Worm (Caenorhabditis elegans) whole organism, young adult: ENCODE data around the gene Y46G5A.15.

ENCODE experiments used
- B0019.2 ChIP-seq: fragments of 200-800 bp; sonication (Bioruptor generic); conservative IDR thresholded peaks from 2 replicates; pipeline ENCODE4 v1.3.6; 2022; ENCODE audit warnings: missing genetic modification reagents, missing genetic modification characterization, missing compliant biosample characterization
- B0336.3 ChIP-seq: fragments of 200-800 bp; sonication (Bioruptor generic); IDR thresholded peaks from 2 replicates; pipeline ENCODE4 v1.3.6; 2022; ENCODE audit warnings: missing genetic modification characterization, missing compliant biosample characterization
- F37B4.10 ChIP-seq: fragments of 200-800 bp; sonication (Bioruptor generic); IDR thresholded peaks from 2 replicates; pipeline ENCODE4 v1.3.6; 2022; ENCODE audit warnings: missing genetic modification characterization, missing compliant biosample characterization
- F39B2.1 ChIP-seq: fragments of 200-800 bp; sonication (Bioruptor generic); IDR thresholded peaks from 2 replicates; pipeline ENCODE4 v1.3.6; 2022; ENCODE audit warnings: missing genetic modification reagents, missing genetic modification characterization, missing compliant biosample characterization
- F52B5.7 ChIP-seq: sonication (generic microtip); optimal IDR thresholded peaks from 2 replicates; lab custom pipeline; 2016; ENCODE audit warnings: mild to moderate bottlenecking, missing genetic modification characterization, missing compliant biosample characterization
- F57A8.1 ChIP-seq: fragments of 200-800 bp; sonication (Bioruptor generic); optimal IDR thresholded peaks from 2 replicates; lab custom pipeline; 2018; ENCODE audit warnings: mild to moderate bottlenecking, missing genetic modification characterization, moderate library complexity, missing compliant biosample characterization
- F57C9.4 ChIP-seq: sonication (generic microtip); optimal IDR thresholded peaks from 2 replicates; lab custom pipeline; 2017; ENCODE audit warnings: mild to moderate bottlenecking, missing genetic modification characterization, missing compliant biosample characterization
- Y53G8AR.9 ChIP-seq: fragments of 200-800 bp; sonication (Bioruptor generic); conservative IDR thresholded peaks from 2 replicates; pipeline ENCODE4 v1.3.6; 2022; ENCODE audit warnings: missing genetic modification reagents, missing genetic modification characterization, missing compliant biosample characterization
- Y56A3A.18 ChIP-seq: fragments of 200-800 bp; sonication (Bioruptor generic); IDR thresholded peaks from 2 replicates; pipeline ENCODE4 v1.3.6; 2022; ENCODE audit warnings: missing genetic modification reagents, missing genetic modification characterization, missing compliant biosample characterization
- atf-7 ChIP-seq: sonication (generic microtip); optimal IDR thresholded peaks from 2 replicates; lab custom pipeline; 2017; ENCODE audit warnings: mild to moderate bottlenecking, missing genetic modification characterization, missing compliant biosample characterization
- athp-1 ChIP-seq: sonication (generic microtip); optimal IDR thresholded peaks from 2 replicates; lab custom pipeline; 2017; ENCODE audit warnings: mild to moderate bottlenecking, missing genetic modification characterization, missing compliant biosample characterization
- attf-5 ChIP-seq: fragments of 200-800 bp; sonication (Bioruptor generic); optimal IDR thresholded peaks from 2 replicates; lab custom pipeline; 2018; ENCODE audit warnings: mild to moderate bottlenecking, missing genetic modification characterization, missing compliant biosample characterization
- bed-2 ChIP-seq: fragments of 200-800 bp; sonication (Bioruptor generic); IDR thresholded peaks from 2 replicates; pipeline ENCODE4 v1.3.6; 2022; ENCODE audit warnings: missing genetic modification reagents, missing genetic modification characterization, missing compliant biosample characterization
- ccch-3 ChIP-seq: fragments of 200-800 bp; sonication (Bioruptor generic); optimal IDR thresholded peaks from 2 replicates; lab custom pipeline; 2018; ENCODE audit warnings: mild to moderate bottlenecking, missing genetic modification characterization, missing compliant biosample characterization
- cebp-1 ChIP-seq, 2 experiments: fragments of 200-800 bp in 1 of 2; sonication (Bioruptor generic) in 1 of 2; sonication (generic microtip) in 1 of 2; IDR thresholded peaks in 1 of 2; optimal IDR thresholded peaks in 1 of 2; 2 replicates each; pipeline versions ENCODE4 v1.3.6 to Lab custom; 2017 to 2022; ENCODE audit warnings: missing compliant biosample characterization in 2 of 2, missing genetic modification characterization in 2 of 2, mild to moderate bottlenecking in 1 of 2, missing genetic modification reagents in 1 of 2, moderate library complexity in 1 of 2
- cebp-2 ChIP-seq: fragments of 200-800 bp; sonication (Bioruptor generic); IDR thresholded peaks from 2 replicates; pipeline ENCODE4 v1.3.6; 2022; ENCODE audit warnings: missing genetic modification characterization, missing compliant biosample characterization
- ceh-100 ChIP-seq: fragments of 200-800 bp; sonication (Bioruptor generic); IDR thresholded peaks from 2 replicates; pipeline ENCODE4 v1.3.6; 2022; ENCODE audit warnings: missing genetic modification reagents, missing genetic modification characterization, missing compliant biosample characterization
- ceh-27 ChIP-seq: fragments of 200-800 bp; sonication (Bioruptor generic); optimal IDR thresholded peaks from 2 replicates; lab custom pipeline; 2018; ENCODE audit warnings: mild to moderate bottlenecking, missing genetic modification characterization, moderate library complexity, missing compliant biosample characterization
- ceh-79 ChIP-seq: sonication (generic microtip); optimal IDR thresholded peaks from 2 replicates; lab custom pipeline; 2017; ENCODE audit warnings: mild to moderate bottlenecking, missing genetic modification characterization, missing compliant biosample characterization
- ceh-91 ChIP-seq: fragments of 200-800 bp; sonication (Bioruptor generic); IDR thresholded peaks from 2 replicates; pipeline ENCODE4 v1.3.6; 2022; ENCODE audit warnings: missing genetic modification reagents, missing genetic modification characterization, missing compliant biosample characterization
- chd-7 ChIP-seq: sonication (generic microtip); optimal IDR thresholded peaks from 2 replicates; lab custom pipeline; 2016; ENCODE audit warnings: mild to moderate bottlenecking, missing genetic modification characterization, moderate library complexity, missing compliant biosample characterization
- dox-1 ChIP-seq: fragments of 200-800 bp; sonication (Bioruptor generic); IDR thresholded peaks from 2 replicates; pipeline ENCODE4 v1.3.6; 2022; ENCODE audit warnings: missing genetic modification reagents, missing genetic modification characterization, missing compliant biosample characterization
- ekl-4 ChIP-seq: fragments of 200-800 bp; sonication (Bioruptor generic); IDR thresholded peaks from 2 replicates; pipeline ENCODE4 v1.3.6; 2022; ENCODE audit warnings: missing genetic modification reagents, missing genetic modification characterization, missing compliant biosample characterization
- ets-4 ChIP-seq: fragments of 200-800 bp; sonication (Bioruptor generic); optimal IDR thresholded peaks from 2 replicates; lab custom pipeline; 2018; ENCODE audit warnings: mild to moderate bottlenecking, missing genetic modification characterization, missing compliant biosample characterization
- gei-17 ChIP-seq: fragments of 200-800 bp; sonication (Bioruptor generic); optimal IDR thresholded peaks from 2 replicates; lab custom pipeline; 2018; ENCODE audit warnings: mild to moderate bottlenecking, missing genetic modification characterization, missing compliant biosample characterization
- hlh-12 ChIP-seq: sonication (generic microtip); optimal IDR thresholded peaks from 2 replicates; lab custom pipeline; 2016; ENCODE audit warnings: missing genetic modification characterization, missing compliant biosample characterization
- lag-1 ChIP-seq: fragments of 200-800 bp; sonication (Bioruptor generic); IDR thresholded peaks from 2 replicates; pipeline ENCODE4 v1.3.6; 2022; ENCODE audit warnings: missing genetic modification reagents, missing genetic modification characterization, missing compliant biosample characterization
- let-526 ChIP-seq: fragments of 200-800 bp; sonication (Bioruptor generic); IDR thresholded peaks from 2 replicates; pipeline ENCODE4 v1.3.6; 2022; ENCODE audit warnings: missing genetic modification reagents, missing genetic modification characterization, missing compliant biosample characterization
- lin-54 ChIP-seq: fragments of 200-800 bp; sonication (Bioruptor generic); optimal IDR thresholded peaks from 2 replicates; lab custom pipeline; 2018; ENCODE audit warnings: mild to moderate bottlenecking, missing genetic modification characterization, missing compliant biosample characterization
- lsy-27 ChIP-seq: sonication (generic microtip); optimal IDR thresholded peaks from 2 replicates; lab custom pipeline; 2017; ENCODE audit warnings: missing genetic modification characterization, mild to moderate bottlenecking, missing compliant biosample characterization, antibody characterized with exemption, missing genotype, borderline replicate concordance; ENCODE audit not compliant: insufficient read depth
- madf-3 ChIP-seq: fragments of 200-800 bp; sonication (Bioruptor generic); IDR thresholded peaks from 2 replicates; pipeline ENCODE4 v1.3.6; 2022; ENCODE audit warnings: missing genetic modification reagents, missing genetic modification characterization, missing compliant biosample characterization
- madf-8 ChIP-seq: fragments of 200-800 bp; sonication (Bioruptor generic); conservative IDR thresholded peaks from 2 replicates; pipeline ENCODE4 v1.3.6; 2022; ENCODE audit warnings: missing genetic modification reagents, missing genetic modification characterization, missing compliant biosample characterization
- mcd-1 ChIP-seq: fragments of 200-800 bp; sonication (Bioruptor generic); IDR thresholded peaks from 2 replicates; pipeline ENCODE4 v1.3.6; 2022; ENCODE audit warnings: missing genetic modification reagents, missing genetic modification characterization, missing compliant biosample characterization
- nfyb-1 ChIP-seq: fragments of 200-800 bp; sonication (Bioruptor generic); IDR thresholded peaks from 2 replicates; pipeline ENCODE4 v1.3.6; 2022; ENCODE audit warnings: missing genetic modification reagents, missing genetic modification characterization, missing compliant biosample characterization
- nhr-120 ChIP-seq: fragments of 200-800 bp; sonication (Bioruptor generic); IDR thresholded peaks from 2 replicates; pipeline ENCODE4 v1.3.6; 2022; ENCODE audit warnings: missing genetic modification characterization, missing compliant biosample characterization
- nhr-27 ChIP-seq: fragments of 200-800 bp; sonication (Bioruptor generic); optimal IDR thresholded peaks from 2 replicates; lab custom pipeline; 2018; ENCODE audit warnings: mild to moderate bottlenecking, missing genetic modification characterization, moderate library complexity, missing compliant biosample characterization
- nhr-80 ChIP-seq: sonication (generic microtip); optimal IDR thresholded peaks from 2 replicates; lab custom pipeline; 2016; ENCODE audit warnings: missing genetic modification characterization, missing compliant biosample characterization
- repo-1 ChIP-seq: sonication (generic microtip); optimal IDR thresholded peaks from 2 replicates; lab custom pipeline; 2017; ENCODE audit warnings: mild to moderate bottlenecking, missing genetic modification characterization, missing compliant biosample characterization
- snpc-1.1 ChIP-seq: sonication (generic microtip); optimal IDR thresholded peaks from 2 replicates; lab custom pipeline; 2017; ENCODE audit warnings: missing genetic modification characterization, mild to moderate bottlenecking, missing compliant biosample characterization, antibody characterized with exemption, moderate library complexity, missing genotype, missing genetic modification reagents; ENCODE audit not compliant: insufficient read depth
- tbp1 ChIP-seq: fragments of 200-800 bp; sonication (Bioruptor generic); optimal IDR thresholded peaks from 2 replicates; lab custom pipeline; 2018; ENCODE audit warnings: mild to moderate bottlenecking, missing genetic modification characterization, missing compliant biosample characterization
- zfh-2 ChIP-seq: fragments of 200-800 bp; sonication (Bioruptor generic); conservative IDR thresholded peaks from 2 replicates; pipeline ENCODE4 v1.3.6; 2022; ENCODE audit warnings: missing genetic modification reagents, missing genetic modification characterization, missing compliant biosample characterization
- zim-3 ChIP-seq: sonication (generic microtip); optimal IDR thresholded peaks from 2 replicates; lab custom pipeline; 2017; ENCODE audit warnings: mild to moderate bottlenecking, missing genetic modification characterization, moderate library complexity, missing compliant biosample characterization
- ztf-22 ChIP-seq: fragments of 200-800 bp; sonication (Bioruptor generic); optimal IDR thresholded peaks from 2 replicates; lab custom pipeline; 2018; ENCODE audit warnings: mild to moderate bottlenecking, missing genetic modification characterization, moderate library complexity, missing compliant biosample characterization
- ztf-26 ChIP-seq: sonication (generic microtip); optimal IDR thresholded peaks from 2 replicates; lab custom pipeline; 2017; ENCODE audit warnings: missing genetic modification characterization, missing compliant biosample characterization

Y46G5A.15 gene

DNA sequence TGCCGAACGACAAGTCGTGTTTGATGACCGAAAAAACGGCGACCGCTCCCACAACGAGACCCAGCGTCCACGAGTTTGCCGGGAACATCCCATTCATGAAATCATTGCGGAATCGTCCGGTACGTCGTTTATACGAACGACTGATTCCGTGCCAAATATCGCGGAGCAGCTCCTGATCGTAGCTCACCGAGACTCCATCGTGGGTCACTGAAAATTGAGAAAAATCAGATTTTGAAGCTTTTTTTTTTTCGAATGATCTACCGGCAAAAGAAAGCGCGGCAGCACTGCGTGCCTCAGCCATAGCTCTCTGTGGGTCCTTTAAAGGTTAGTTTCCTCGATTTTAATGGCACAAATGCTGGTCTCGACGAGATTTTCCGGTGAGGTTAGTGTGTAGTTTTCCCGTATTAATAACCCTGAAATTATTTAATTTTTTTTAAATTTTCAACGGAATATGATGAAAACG, 10.9 kb upstream of the Y46G5A.15 start, which contains the start of gene cpt-1:
TSS of gene cpt-1 (minus strand) at position 413 of the 463 bp plus-strand sequence.
- TF ChIP-seq ekl-4 (GFP tag; lab: Robert Waterston, UW) (no peak), chd-7 (tag; lab: Kevin White, UChicago) (peak; percentile 4), zfh-2 (GFP tag; lab: Robert Waterston, UW) (0 out of 2 replicates have a peak, but pooled peaks have one; percentile 19), cebp-1 (GFP tag; IDR thresholded peaks at IDR 0.05; lab: Robert Waterston, UW) (no peak), cebp-1 (tag; optimal IDR thresholded peaks at IDR 0.05; lab: Kevin White, UChicago) (peak; percentile 15), gei-17 (GFP tag; lab: Kevin White, UChicago) (peak; percentile 23), Y53G8AR.9 (GFP tag; lab: Robert Waterston, UW) (peak; percentile 34), mcd-1 (GFP tag; lab: Robert Waterston, UW) (peak; percentile 28; the same call in 1 of the 2 replicates), ztf-22 (GFP tag; lab: Kevin White, UChicago) (no peak)

- TF ChIP-seq repo-1 (tag; lab: Kevin White, UChicago) = peak; percentile 13
- no peak for TF ChIP-seq lsy-27 (tag; lab: Kevin White, UChicago)
- TF ChIP-seq cebp-2 = no peak
- no peak for TF ChIP-seq ets-4 (GFP tag; lab: Kevin White, UChicago)
- 0 out of 2 replicates have a peak, but pooled peaks have one; percentile 76 for TF ChIP-seq F37B4.10
- no peak for TF ChIP-seq F39B2.1
- TF ChIP-seq Y53G8AR.9 (GFP tag; lab: Robert Waterston, UW) = peak; percentile 28; the same call in 1 of the 2 replicates
- TF ChIP-seq nhr-27 (tag; lab: Kevin White, UChicago) = no peak
- no peak for TF ChIP-seq madf-3 (GFP tag; lab: Robert Waterston, UW)
- no peak for TF ChIP-seq nhr-80 (tag; lab: Kevin White, UChicago)
- TF ChIP-seq dox-1 (GFP tag; lab: Robert Waterston, UW) = no peak
- no peak for TF ChIP-seq atf-7 (tag; lab: Kevin White, UChicago)
- no peak for TF ChIP-seq ztf-22 (GFP tag; lab: Kevin White, UChicago)
- no peak for TF ChIP-seq madf-8 (GFP tag; lab: Robert Waterston, UW)
- 0 out of 2 replicates have a peak, but pooled peaks have one; percentile 45 for TF ChIP-seq Y56A3A.18 (GFP tag; lab: Robert Waterston, UW)
- TF ChIP-seq ceh-79 (tag; lab: Kevin White, UChicago) = no peak
- TF ChIP-seq snpc-1.1 (tag; lab: Kevin White, UChicago) = no peak
- TF ChIP-seq nfyb-1 = peak; percentile 57; the same call in 1 of the 2 replicates
- TF ChIP-seq cebp-1 (GFP tag; IDR thresholded peaks at IDR 0.05; lab: Robert Waterston, UW) = no peak
- TF ChIP-seq cebp-1 (tag; optimal IDR thresholded peaks at IDR 0.05; lab: Kevin White, UChicago) = peak; percentile 39
- TF ChIP-seq bed-2 (GFP tag; lab: Robert Waterston, UW) = no peak
- TF ChIP-seq ceh-91 (GFP tag; lab: Robert Waterston, UW) = no peak
- no peak for TF ChIP-seq let-526
- peak; percentile 63 for TF ChIP-seq B0336.3
- peak; percentile 40 for TF ChIP-seq F57C9.4 (tag; lab: Kevin White, UChicago)
- peak; percentile 19 for TF ChIP-seq chd-7 (tag; lab: Kevin White, UChicago)
- peak; percentile 16 for TF ChIP-seq ztf-26 (tag; lab: Kevin White, UChicago)
- TF ChIP-seq ceh-27 = no peak
- TF ChIP-seq hlh-12 (tag; lab: Kevin White, UChicago) = no peak
- no peak for TF ChIP-seq nhr-120 (GFP tag; lab: Robert Waterston, UW)
- TF ChIP-seq attf-5 = no peak
- no peak for TF ChIP-seq athp-1 (tag; lab: Kevin White, UChicago)
- TF ChIP-seq tbp1 (GFP tag; lab: Kevin White, UChicago) = no peak
- no peak for TF ChIP-seq lin-54
- TF ChIP-seq mcd-1 (GFP tag; lab: Robert Waterston, UW) = no peak
- TF ChIP-seq ekl-4 (GFP tag; lab: Robert Waterston, UW) = no peak
- TF ChIP-seq B0019.2 (GFP tag; lab: Robert Waterston, UW) = no peak
- no peak for TF ChIP-seq ceh-100 (GFP tag; lab: Robert Waterston, UW)
- TF ChIP-seq zim-3 = no peak
- no peak for TF ChIP-seq gei-17 (GFP tag; lab: Kevin White, UChicago)
- TF ChIP-seq F52B5.7 = peak; percentile 35
- TF ChIP-seq F57A8.1 (GFP tag; lab: Kevin White, UChicago) = no peak
- TF ChIP-seq ccch-3 = no peak
- TF ChIP-seq lag-1 = no peak
These were observed 10.0 kb upstream of the Y46G5A.15 start for ce11 chrII:12795188-12795587.
